Fruit fly (Drosophila melanogaster) ovary, adult (tissue): ENCODE measurements around the gene CG7213.
A peak's percentile ranks its signal among the peaks of the same experiment; 100 is the strongest.
"Not testable (repeated sequence)": the region's sequence is repeated elsewhere in the genome, so short reads cannot be mapped to it uniquely, and the experiment has no call there.

Experiments
- CG17801 ChIP-seq: fragments of 200-800 bp; optimal IDR thresholded peaks from 2 replicates; lab custom pipeline; 2019; ENCODE audit warnings: missing biosample characterization, mild to moderate bottlenecking, missing genetic modification characterization, moderate library complexity; ENCODE audit not compliant: partially characterized antibody

CG7213 gene

dm6 chr3L:8240501-8240900 lies at the start of gene CG7213:
Gene CG7213 (minus strand): TSS chr3L:8240601.
- no peak for TF ChIP-seq CG17801 (GFP tag; lab: Kevin White, UChicago)

- peak; percentile 28 for TF ChIP-seq CG17801 (GFP tag; lab: Kevin White, UChicago)
These were observed 49.2 kb upstream of the CG7213 start, which contains the start of gene cert for dm6 chr3L:8289336-8290258. Gene cert (minus strand): TSS chr3L:8289870.

dm6 chr3L:8288396-8288795 lies 48.0 kb upstream of the CG7213 start:
- no peak for TF ChIP-seq CG17801 (GFP tag; lab: Kevin White, UChicago)

dm6 chr3L:8286397-8286796 lies 46.0 kb upstream of the CG7213 start:
- no peak for TF ChIP-seq CG17801 (GFP tag; lab: Kevin White, UChicago)

- TF ChIP-seq CG17801 (GFP tag; lab: Kevin White, UChicago): no peak
These were observed 45.4 kb upstream of the CG7213 start for dm6 chr3L:8285773-8286172.

- TF ChIP-seq CG17801 (GFP tag; lab: Kevin White, UChicago): no peak
These were observed 44.9 kb upstream of the CG7213 start for dm6 chr3L:8285291-8285690.

- no peak for TF ChIP-seq CG17801 (GFP tag; lab: Kevin White, UChicago)
These were observed 44.2 kb upstream of the CG7213 start for dm6 chr3L:8284651-8285050.

dm6 chr3L:8240932-8241331 lies 531 bp upstream of the CG7213 start:
- no peak for TF ChIP-seq CG17801 (GFP tag; lab: Kevin White, UChicago)

- TF ChIP-seq CG17801 (GFP tag; lab: Kevin White, UChicago): not testable (repeated sequence)
These were observed 2.1 kb downstream of the CG7213 start, which contains the start of gene Dscam4 for dm6 chr3L:8238347-8238746. Gene Dscam4 (plus strand): TSS chr3L:8238647.

- TF ChIP-seq CG17801 (GFP tag; lab: Kevin White, UChicago): no peak
These were observed 11.5 kb downstream of the CG7213 start, which contains the start of gene eIF4E3 for dm6 chr3L:8228924-8229323. Gene eIF4E3 (plus strand): TSS chr3L:8229224.

- TF ChIP-seq CG17801 (GFP tag; lab: Kevin White, UChicago): no peak
These were observed 18.6 kb downstream of the CG7213 start, which contains the start of gene CG13678 for dm6 chr3L:8221835-8222234. Gene CG13678 (plus strand): TSS chr3L:8222141.

dm6 chr3L:8219687-8220086 lies 20.7 kb downstream of the CG7213 start:
- TF ChIP-seq CG17801 (GFP tag; lab: Kevin White, UChicago): no peak

dm6 chr3L:8218883-8219282 lies 21.5 kb downstream of the CG7213 start, which contains the start of gene CG13674:
Gene CG13674 (minus strand): TSS chr3L:8218983.
- no peak for TF ChIP-seq CG17801 (GFP tag; lab: Kevin White, UChicago)

- no peak for TF ChIP-seq CG17801 (GFP tag; lab: Kevin White, UChicago)
These were observed 25.4 kb downstream of the CG7213 start, which contains the start of gene CG8012 for dm6 chr3L:8214980-8215379. Gene CG8012 (plus strand): TSS chr3L:8215280.

dm6 chr3L:8211590-8211989 lies 28.8 kb downstream of the CG7213 start, which contains the start of gene CG8006:
Gene CG8006 (plus strand): TSS chr3L:8211890.
- no peak for TF ChIP-seq CG17801 (GFP tag; lab: Kevin White, UChicago)

- no peak for TF ChIP-seq CG17801 (GFP tag; lab: Kevin White, UChicago)
These were observed 29.8 kb downstream of the CG7213 start, which contains the start of gene tut for dm6 chr3L:8210596-8210995. Gene tut (minus strand): TSS chr3L:8210743.
